Worm (Caenorhabditis elegans): ENCODE measurements around the gene C13A2.12.

ce11 chrV:7274992-7275391 is 15.9 kb downstream of the C13A2.12 start, which contains the start of gene C13A2.10:
- TF ChIP-seq hmg-4 (GFP tag; optimal IDR thresholded peaks at IDR 0.05) (no peak), flt-1 (GFP tag; IDR thresholded peaks at IDR 0.05) (no peak), scrt-1 (GFP tag; IDR thresholded peaks at IDR 0.05) (no peak), ceh-13 (GFP tag; optimal IDR thresholded peaks at IDR 0.05) (no peak), hmbx-1 (tag; optimal IDR thresholded peaks at IDR 0.05) (no peak), hnd-1 (tag; optimal IDR thresholded peaks at IDR 0.05) (no peak), tbx-37 (GFP tag; conservative IDR thresholded peaks at IDR 0.05) (no peak), ama-1 (optimal IDR thresholded peaks at IDR 0.05) (no peak), sea-1 (GFP tag; conservative IDR thresholded peaks at IDR 0.05) (no peak)
